Worm (Caenorhabditis elegans) whole organism, L3 larva: ENCODE measurements around the gene ift-81.

Experiments used
- R02D3.7 ChIP-seq: fragments of 150-350 bp; optimal IDR thresholded peaks from 2 replicates; lab custom pipeline; 2014; ENCODE audit warnings: missing biosample characterization, missing genetic modification characterization
- aly-2 ChIP-seq: fragments of 150-350 bp; optimal IDR thresholded peaks from 2 replicates; lab custom pipeline; 2014; ENCODE audit warnings: missing biosample characterization, missing genetic modification characterization
- ama-1 ChIP-seq: fragments of 150-350 bp; optimal IDR thresholded peaks from 2 replicates; lab custom pipeline; 2018
- ceh-16 ChIP-seq: sonication (generic microtip); optimal IDR thresholded peaks from 2 replicates; lab custom pipeline; 2017; ENCODE audit warnings: missing biosample characterization, missing genetic modification characterization
- ceh-28 ChIP-seq: fragments of 150-350 bp; optimal IDR thresholded peaks from 2 replicates; lab custom pipeline; 2014; ENCODE audit warnings: missing biosample characterization, missing genetic modification reagents, missing genetic modification characterization
- daf-12 ChIP-seq: fragments of 150-350 bp; optimal IDR thresholded peaks from 2 replicates; lab custom pipeline; 2014; ENCODE audit warnings: missing biosample characterization, missing genetic modification reagents, missing genetic modification characterization
- egl-27 ChIP-seq: sonication (generic microtip); optimal IDR thresholded peaks from 4 replicates; lab custom pipeline; 2017; ENCODE audit warnings: missing biosample characterization, missing genetic modification reagents, missing genetic modification characterization
- egl-5 ChIP-seq: fragments of 150-350 bp; optimal IDR thresholded peaks from 2 replicates; lab custom pipeline; 2017; ENCODE audit warnings: missing biosample characterization, missing genetic modification reagents, missing genetic modification characterization, inconsistent platforms
- elt-1 ChIP-seq: fragments of 150-350 bp; optimal IDR thresholded peaks from 2 replicates; lab custom pipeline; 2014; ENCODE audit warnings: missing biosample characterization, missing genetic modification characterization
- elt-2 ChIP-seq: sonication (generic microtip); optimal IDR thresholded peaks from 2 replicates; lab custom pipeline; 2016; ENCODE audit warnings: missing genetic modification reagents, mild to moderate bottlenecking, missing genetic modification characterization, missing compliant biosample characterization
- eor-1 ChIP-seq, 2 experiments: fragments of 150-350 bp; optimal IDR thresholded peaks; 2 replicates each; lab custom pipeline; 2014 to 2018; ENCODE audit warnings: missing biosample characterization in 2 of 2, missing genetic modification characterization in 2 of 2
- fkh-10 ChIP-seq: sonication (generic microtip); optimal IDR thresholded peaks from 2 replicates; lab custom pipeline; 2017; ENCODE audit warnings: missing biosample characterization, missing genetic modification reagents, missing genetic modification characterization
- fkh-2 ChIP-seq: fragments of 150-350 bp; optimal IDR thresholded peaks from 2 replicates; lab custom pipeline; 2014; ENCODE audit warnings: missing biosample characterization, missing genetic modification reagents, missing genetic modification characterization
- hmg-11 ChIP-seq: sonication (generic microtip); optimal IDR thresholded peaks from 2 replicates; lab custom pipeline; 2016; ENCODE audit warnings: missing genetic modification characterization, missing compliant biosample characterization
- jun-1 ChIP-seq: fragments of 150-350 bp; optimal IDR thresholded peaks from 2 replicates; lab custom pipeline; 2014; ENCODE audit warnings: missing biosample characterization, missing genetic modification reagents, missing genetic modification characterization
- lin-39 ChIP-seq: fragments of 150-350 bp; optimal IDR thresholded peaks from 2 replicates; lab custom pipeline; 2018; ENCODE audit warnings: missing biosample characterization, missing genetic modification reagents, missing genetic modification characterization
- lsy-12 ChIP-seq: sonication (generic microtip); optimal IDR thresholded peaks from 2 replicates; lab custom pipeline; 2016; ENCODE audit warnings: mild to moderate bottlenecking, missing genetic modification characterization, missing compliant biosample characterization
- mml-1 ChIP-seq: fragments of 150-350 bp; sonication (generic microtip); optimal IDR thresholded peaks from 3 replicates; lab custom pipeline; 2014; ENCODE audit warnings: missing biosample characterization, missing genetic modification characterization
- nfya-1 ChIP-seq: sonication (generic microtip); optimal IDR thresholded peaks from 2 replicates; lab custom pipeline; 2017; ENCODE audit warnings: missing genetic modification characterization, mild to moderate bottlenecking, missing compliant biosample characterization, antibody characterized with exemption, moderate library complexity; ENCODE audit not compliant: insufficient read depth
- nhr-12 ChIP-seq: fragments of 150-350 bp; optimal IDR thresholded peaks from 2 replicates; lab custom pipeline; 2014; ENCODE audit warnings: missing biosample characterization, missing genetic modification characterization
- nhr-23 ChIP-seq: fragments of 150-350 bp; optimal IDR thresholded peaks from 2 replicates; lab custom pipeline; 2014; ENCODE audit warnings: missing biosample characterization, missing genetic modification reagents, missing genetic modification characterization
- nhr-25 ChIP-seq: sonication (generic microtip); optimal IDR thresholded peaks from 2 replicates; lab custom pipeline; 2017; ENCODE audit warnings: missing biosample characterization, missing genetic modification characterization
- nhr-28 ChIP-seq: fragments of 150-350 bp; optimal IDR thresholded peaks from 2 replicates; lab custom pipeline; 2014; ENCODE audit warnings: missing biosample characterization, missing genetic modification characterization
- nhr-43 ChIP-seq: sonication (generic microtip); optimal IDR thresholded peaks from 2 replicates; lab custom pipeline; 2016; ENCODE audit warnings: mild to moderate bottlenecking, missing genetic modification characterization, missing compliant biosample characterization; ENCODE audit not compliant: poor library complexity, severe bottlenecking
- nhr-76 ChIP-seq: fragments of 150-350 bp; sonication (generic microtip); optimal IDR thresholded peaks from 5 replicates; lab custom pipeline; 2014; ENCODE audit warnings: missing biosample characterization, missing genetic modification characterization
- nhr-77 ChIP-seq: fragments of 150-350 bp; optimal IDR thresholded peaks from 2 replicates; lab custom pipeline; 2014; ENCODE audit warnings: missing biosample characterization, missing genetic modification characterization
- pha-4 ChIP-seq: fragments of 150-350 bp; optimal IDR thresholded peaks from 2 replicates; lab custom pipeline; 2014; ENCODE audit warnings: missing biosample characterization, missing genetic modification reagents, missing genetic modification characterization
- pqm-1 ChIP-seq: fragments of 150-350 bp; optimal IDR thresholded peaks from 2 replicates; lab custom pipeline; 2017; ENCODE audit warnings: missing biosample characterization, missing genetic modification characterization, inconsistent platforms
- skn-1 ChIP-seq: fragments of 150-350 bp; optimal IDR thresholded peaks from 2 replicates; lab custom pipeline; 2014; ENCODE audit warnings: missing biosample characterization, missing genetic modification characterization
- snpc-4 ChIP-seq: fragments of 150-350 bp; optimal IDR thresholded peaks from 2 replicates; lab custom pipeline; 2014; ENCODE audit warnings: missing biosample characterization, missing genetic modification characterization
- tbx-2 ChIP-seq: sonication (generic microtip); optimal IDR thresholded peaks from 2 replicates; lab custom pipeline; 2016; ENCODE audit warnings: mild to moderate bottlenecking, missing genetic modification characterization, missing compliant biosample characterization
- unc-62 ChIP-seq: fragments of 150-350 bp; sonication (generic microtip); optimal IDR thresholded peaks from 4 replicates; lab custom pipeline; 2014; ENCODE audit warnings: missing biosample characterization, missing genetic modification reagents, missing genetic modification characterization
- zag-1 ChIP-seq: fragments of 150-350 bp; optimal IDR thresholded peaks from 2 replicates; lab custom pipeline; 2014; ENCODE audit warnings: missing biosample characterization, missing genetic modification characterization

The ift-81 gene

DNA sequence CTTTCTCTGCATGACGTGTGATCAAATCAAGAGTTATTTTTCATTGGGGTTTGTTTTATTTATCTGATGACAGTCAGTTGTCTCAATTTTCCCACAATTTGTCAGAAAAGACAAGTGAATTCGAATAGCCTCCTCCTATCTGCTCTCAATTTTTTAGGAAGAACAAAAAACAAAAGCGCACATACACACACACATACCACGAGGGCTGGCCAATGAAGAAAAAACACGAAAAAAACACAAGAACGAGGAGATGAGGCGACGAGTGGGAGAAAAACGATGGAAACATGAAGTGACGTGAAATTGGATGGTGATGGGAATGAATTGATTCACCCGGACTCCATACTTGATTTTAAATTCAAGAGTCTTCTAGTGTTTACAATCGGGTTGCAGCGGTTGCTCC lies 4.5 kb upstream of the ift-81 start:
- no peak for TF ChIP-seq daf-12
- peak; percentile 3 for TF ChIP-seq nfya-1 (tag; lab: Kevin White, UChicago)

- TF ChIP-seq nhr-12 (tag; lab: Kevin White, UChicago) (no peak), hmg-11 (tag; lab: Kevin White, UChicago) (no peak), nfya-1 (tag; lab: Kevin White, UChicago) (no peak), fkh-10 (GFP tag; lab: Kevin White, UChicago) (no peak), nhr-23 (tag; lab: Kevin White, UChicago) (no peak), skn-1 (no peak), ama-1 (no peak), lin-39 (no peak), mml-1 (no peak), nhr-25 (no peak)
These were observed 5.1 kb downstream of the ift-81 start, which contains the start of gene ags-3 for ce11 chrX:5303500-5303899. Gene ags-3 (minus strand): TSS chrX:5303600.

- TF ChIP-seq elt-1 (tag; lab: Kevin White, UChicago) (no peak), hmg-11 (tag; lab: Kevin White, UChicago) (no peak), lin-39 (no peak), egl-5 (tag; lab: Kevin White, UChicago) (no peak), unc-62 (GFP tag; lab: Kevin White, UChicago) (no peak), ceh-28 (tag; lab: Kevin White, UChicago) (no peak), aly-2 (tag; lab: Kevin White, UChicago) (no peak)
These were observed 11.3 kb downstream of the ift-81 start for ce11 chrX:5309622-5310021.

DNA sequence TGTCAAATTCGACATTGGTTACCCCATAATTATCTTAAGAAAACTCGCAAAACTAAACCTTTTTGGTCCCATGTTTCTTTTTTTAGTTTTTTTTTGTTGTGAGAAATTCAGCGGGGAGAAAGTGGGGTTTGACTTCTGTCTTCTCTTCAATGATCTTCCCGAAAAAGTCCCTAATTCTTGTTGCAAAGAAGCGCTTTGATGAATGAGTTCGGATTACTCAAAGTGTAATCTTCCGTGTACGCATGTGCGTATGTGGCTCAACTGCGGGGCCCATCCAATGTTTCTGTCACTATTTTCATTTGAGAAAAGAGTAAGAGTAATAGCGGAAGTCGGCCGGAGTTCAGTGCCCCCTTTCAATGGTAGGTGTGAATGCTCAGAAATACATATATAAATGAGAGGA lies 12.8 kb downstream of the ift-81 start:
- no peak for TF ChIP-seq eor-1 (tag; optimal IDR thresholded peaks at IDR 0.05; lab: Kevin White, UChicago)
- no peak for TF ChIP-seq mml-1
- peak; percentile 15 for TF ChIP-seq lin-39

ce11 chrX:5319214-5319838 lies 21.0 kb downstream of the ift-81 start:
- TF ChIP-seq lsy-12 (tag; lab: Kevin White, UChicago) (peak; percentile 25), egl-27 (tag; lab: Kevin White, UChicago) (no peak), nfya-1 (tag; lab: Kevin White, UChicago) (peak; percentile 36), fkh-10 (GFP tag; lab: Kevin White, UChicago) (no peak), zag-1 (tag; lab: Kevin White, UChicago) (no peak), pqm-1 (tag; lab: Kevin White, UChicago) (no peak), lin-39 (peak; percentile 11), elt-2 (tag; lab: Kevin White, UChicago) (peak; percentile 28), tbx-2 (peak; percentile 46), nhr-77 (peak; percentile 34), nhr-23 (tag; lab: Kevin White, UChicago) (no peak), snpc-4 (tag; lab: Kevin White, UChicago) (peak; percentile 15), fkh-2 (no peak), nhr-43 (peak; percentile 69), jun-1 (tag; lab: Kevin White, UChicago) (no peak), hmg-11 (tag; lab: Kevin White, UChicago) (peak; percentile 65)

- TF ChIP-seq lin-39, result no peak
- TF ChIP-seq, all 47 proteins: peak for 0
These were observed 23.2 kb downstream of the ift-81 start for ce11 chrX:5321563-5321962.

DNA sequence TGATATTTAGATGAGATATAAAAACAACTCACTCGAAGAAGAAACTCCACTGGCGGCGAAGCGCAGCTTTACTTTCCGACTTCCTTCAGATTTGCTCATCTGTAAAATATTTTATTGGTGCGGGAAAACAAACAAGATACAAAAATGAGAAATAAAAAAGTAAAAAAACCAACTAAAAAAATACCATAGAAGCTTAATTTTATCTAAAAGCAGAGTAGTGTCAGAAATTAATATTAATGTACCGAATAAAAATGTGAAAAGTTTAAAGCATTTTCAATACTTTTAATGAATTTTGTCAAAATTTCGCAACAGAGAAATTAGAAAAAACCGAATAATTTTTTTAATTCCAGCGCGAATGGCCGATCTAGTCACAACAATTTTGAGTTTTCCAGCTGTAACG lies 24.9 kb downstream of the ift-81 start, which contains the start of gene sto-2:
TSS of gene sto-2 (minus strand) at position 101 of the 400 bp plus-strand sequence.
- TF ChIP-seq lin-39 (no peak), ceh-16 (no peak), nhr-28 (tag; lab: Kevin White, UChicago) (no peak), elt-2 (tag; lab: Kevin White, UChicago) (no peak), R02D3.7 (tag; lab: Kevin White, UChicago) (no peak), nhr-23 (tag; lab: Kevin White, UChicago) (no peak), nhr-43 (no peak), mml-1 (no peak), nhr-76 (tag; lab: Kevin White, UChicago) (no peak), pha-4 (tag; lab: Kevin White, UChicago) (no peak), fkh-2 (no peak), hmg-11 (tag; lab: Kevin White, UChicago) (no peak), aly-2 (tag; lab: Kevin White, UChicago) (no peak)
